Fruit fly (Drosophila melanogaster): ENCODE measurements around the gene CG17242.
A peak's percentile ranks its signal among the peaks of the same experiment; 100 is the strongest.

The CG17242 gene

dm6 chr2L:2221649-2222150, 47.2 kb downstream of the CG17242 start (continued):
- TF ChIP-seq ERR (GFP tag; optimal IDR thresholded peaks at IDR 0.05) (peak; percentile 87), mirr (GFP tag; optimal IDR thresholded peaks at IDR 0.05) (peak; percentile 94), CG34422 (GFP tag; IDR thresholded peaks at IDR 0.05) (peak; percentile 99), CkIIα-i1 (GFP tag; IDR thresholded peaks at IDR 0.05) (peak; percentile 90), dati (GFP tag; IDR thresholded peaks at IDR 0.05) (peak; percentile 92), row (GFP tag; IDR thresholded peaks at IDR 0.05) (peak; percentile 99), CG10654 (GFP tag; optimal IDR thresholded peaks at IDR 0.05) (peak; percentile 91), CG5245 (GFP tag; optimal IDR thresholded peaks at IDR 0.05) (peak; percentile 92), CG12236 (GFP tag; optimal IDR thresholded peaks at IDR 0.05) (peak; percentile 95), ap (GFP tag; IDR thresholded peaks at IDR 0.05) (peak; percentile 97), CG42726 (GFP tag; IDR thresholded peaks at IDR 0.05; ENCODE audit: partially characterized antibody) (no peak), tap (tag; optimal IDR thresholded peaks at IDR 0.05) (peak; percentile 96), slbo (GFP tag; IDR thresholded peaks at IDR 0.05) (peak; percentile 99), CG9932 (GFP tag; IDR thresholded peaks at IDR 0.05) (peak; percentile 99), CG17385 (GFP tag; optimal IDR thresholded peaks at IDR 0.05) (peak; percentile 97), CG11723 (GFP tag; optimal IDR thresholded peaks at IDR 0.05) (peak; percentile 92), CG16779 (GFP tag; IDR thresholded peaks at IDR 0.05) (peak; percentile 96), PHDP (tag; optimal IDR thresholded peaks at IDR 0.05) (peak; percentile 98), CG10462 (GFP tag; optimal IDR thresholded peaks at IDR 0.05) (peak; percentile 91), Hmr (GFP tag; optimal IDR thresholded peaks at IDR 0.05) (peak; percentile 99), gt (GFP tag; IDR thresholded peaks at IDR 0.05) (peak; percentile 91), Dek (tag; optimal IDR thresholded peaks at IDR 0.05) (peak; percentile 98), Antp (GFP tag; optimal IDR thresholded peaks at IDR 0.05) (peak; percentile 85), trem (tag; optimal IDR thresholded peaks at IDR 0.05) (peak; percentile 88), sens-2 (GFP tag; IDR thresholded peaks at IDR 0.05) (peak; percentile 96), Ada2b (GFP tag; IDR thresholded peaks at IDR 0.05) (peak; percentile 98), hkb (optimal IDR thresholded peaks at IDR 0.05) (no peak), hkb (GFP tag; IDR thresholded peaks at IDR 0.05) (peak; percentile 98), Hand (GFP tag; optimal IDR thresholded peaks at IDR 0.05) (peak; percentile 98), chn (GFP tag; optimal IDR thresholded peaks at IDR 0.05) (peak; percentile 97), CG4617 (GFP tag; optimal IDR thresholded peaks at IDR 0.05; ENCODE audit: borderline replicate concordance) (peak; percentile 77), mam (GFP tag; optimal IDR thresholded peaks at IDR 0.05) (peak; percentile 96), CG31224 (GFP tag; IDR thresholded peaks at IDR 0.05) (peak; percentile 94), wdn (GFP tag; IDR thresholded peaks at IDR 0.05) (peak; percentile 96), unpg (GFP tag; optimal IDR thresholded peaks at IDR 0.05) (peak; percentile 95), Sox102F (GFP tag; optimal IDR thresholded peaks at IDR 0.05) (peak; percentile 97), tgo (GFP tag; IDR thresholded peaks at IDR 0.05) (peak; percentile 98), CG9817 (tag; optimal IDR thresholded peaks at IDR 0.05) (peak; percentile 98), jumu (GFP tag; optimal IDR thresholded peaks at IDR 0.05) (peak; percentile 95), prd (optimal IDR thresholded peaks at IDR 0.05) (no peak), prd (GFP tag; IDR thresholded peaks at IDR 0.05) (peak; percentile 98), pho (GFP tag; optimal IDR thresholded peaks at IDR 0.05) (peak; percentile 97), jing (GFP tag; optimal IDR thresholded peaks at IDR 0.05) (peak; percentile 89), CG8089 (GFP tag; optimal IDR thresholded peaks at IDR 0.05) (peak; percentile 91), CG12071 (GFP tag; optimal IDR thresholded peaks at IDR 0.05) (peak; percentile 95), Rfx (GFP tag; IDR thresholded peaks at IDR 0.05) (peak; percentile 99), CG18262 (tag; optimal IDR thresholded peaks at IDR 0.05) (peak; percentile 94), eyg (GFP tag; optimal IDR thresholded peaks at IDR 0.05) (peak; percentile 92), CG1024 (GFP tag; IDR thresholded peaks at IDR 0.05) (peak; percentile 95), CG31388 (GFP tag; optimal IDR thresholded peaks at IDR 0.05) (peak; percentile 85), Nf-YA (GFP tag; IDR thresholded peaks at IDR 0.05) (peak; percentile 96), emc (GFP tag; optimal IDR thresholded peaks at IDR 0.05) (peak; percentile 91)

All from whole organism, embryonic.